Fruit fly (Drosophila melanogaster) whole organism, wandering third instar larva: ENCODE measurements around the gene CSN3.

Experiments
- HLH106 ChIP-seq: fragments of 200-800 bp; optimal IDR thresholded peaks from 3 replicates; lab custom pipeline; 2019; ENCODE audit warnings: missing biosample characterization, mild to moderate bottlenecking, missing genetic modification characterization, moderate library complexity
- OdsH ChIP-seq: fragments of 200-800 bp; sonication (Bioruptor generic); optimal IDR thresholded peaks from 2 replicates; lab custom pipeline; 2016; ENCODE audit warnings: missing biosample characterization, mild to moderate bottlenecking, missing genetic modification characterization
- foxo ChIP-seq, 2 experiments: fragments of 200-800 bp; sonication (Bioruptor generic); optimal IDR thresholded peaks; 2 replicates in 1 of 2; 3 replicates in 1 of 2; lab custom pipeline; 2016 to 2017; ENCODE audit warnings: missing biosample characterization in 2 of 2, missing genetic modification characterization in 2 of 2
- h ChIP-seq: fragments of 200-800 bp; sonication (Bioruptor generic); optimal IDR thresholded peaks from 3 replicates; lab custom pipeline; 2016; ENCODE audit warnings: missing biosample characterization, mild to moderate bottlenecking, missing genetic modification characterization
- lola ChIP-seq: fragments of >200 bp; optimal IDR thresholded peaks from 2 replicates; lab custom pipeline; 2017; ENCODE audit warnings: missing biosample characterization, missing genetic modification characterization
- sage ChIP-seq: fragments of 200-800 bp; sonication (Bioruptor generic); optimal IDR thresholded peaks from 2 replicates; lab custom pipeline; 2016; ENCODE audit warnings: missing biosample characterization, mild to moderate bottlenecking, missing genetic modification characterization
- usp ChIP-seq: fragments of >200 bp; optimal IDR thresholded peaks from 2 replicates; lab custom pipeline; 2017; ENCODE audit warnings: missing biosample characterization, missing genetic modification characterization

DNA sequence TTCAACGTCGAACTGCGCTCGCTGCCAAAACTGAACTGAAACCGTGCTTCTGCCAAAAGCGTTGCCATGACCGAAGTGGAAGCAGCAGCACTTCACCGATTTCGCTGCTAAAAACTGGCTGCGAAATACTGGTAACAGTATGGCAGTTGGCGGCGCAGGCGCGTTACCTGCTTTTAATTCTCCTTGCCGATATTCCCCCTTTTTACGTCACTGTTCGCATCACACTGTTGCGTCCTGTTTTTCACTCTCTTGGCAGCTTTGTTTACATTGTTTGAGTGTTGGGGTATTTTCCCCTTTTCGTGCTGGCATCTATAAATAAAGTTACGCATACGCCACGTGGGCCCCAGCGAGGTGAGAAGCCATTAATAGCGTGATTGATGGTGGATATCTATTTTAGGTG, 43.8 kb upstream of the CSN3 start, which contains the start of gene CG32432:
- TF ChIP-seq h (no peak), usp (GFP tag; lab: Kevin White, UChicago) (no peak), OdsH (GFP tag; lab: Kevin White, UChicago) (no peak), foxo (GFP tag; optimal IDR thresholded peaks at IDR 0.05; lab: Kevin White, UChicago) (no peak), sage (GFP tag; lab: Kevin White, UChicago) (no peak), HLH106 (tag; lab: Kevin White, UChicago) (no peak), lola (GFP tag; lab: Kevin White, UChicago) (no peak)
